Worm (Caenorhabditis elegans) whole organism, L3 larva: ENCODE results near the gene sbds-1.

Experiments
- R02D3.7 ChIP-seq: fragments of 150-350 bp; optimal IDR thresholded peaks from 2 replicates; lab custom pipeline; 2014; ENCODE audit warnings: missing biosample characterization, missing genetic modification characterization
- aly-2 ChIP-seq: fragments of 150-350 bp; optimal IDR thresholded peaks from 2 replicates; lab custom pipeline; 2014; ENCODE audit warnings: missing biosample characterization, missing genetic modification characterization
- ama-1 ChIP-seq: fragments of 150-350 bp; optimal IDR thresholded peaks from 2 replicates; lab custom pipeline; 2018
- ceh-16 ChIP-seq: sonication (generic microtip); optimal IDR thresholded peaks from 2 replicates; lab custom pipeline; 2017; ENCODE audit warnings: missing biosample characterization, missing genetic modification characterization
- ceh-28 ChIP-seq: fragments of 150-350 bp; optimal IDR thresholded peaks from 2 replicates; lab custom pipeline; 2014; ENCODE audit warnings: missing biosample characterization, missing genetic modification reagents, missing genetic modification characterization
- ceh-82 ChIP-seq: fragments of 150-350 bp; optimal IDR thresholded peaks from 2 replicates; lab custom pipeline; 2014; ENCODE audit warnings: missing biosample characterization, missing genetic modification characterization
- ceh-9 ChIP-seq: sonication (generic microtip); optimal IDR thresholded peaks from 2 replicates; lab custom pipeline; 2018; ENCODE audit warnings: missing biosample characterization, missing genetic modification characterization
- daf-12 ChIP-seq: fragments of 150-350 bp; optimal IDR thresholded peaks from 2 replicates; lab custom pipeline; 2014; ENCODE audit warnings: missing biosample characterization, missing genetic modification reagents, missing genetic modification characterization
- egl-27 ChIP-seq: sonication (generic microtip); optimal IDR thresholded peaks from 4 replicates; lab custom pipeline; 2017; ENCODE audit warnings: missing biosample characterization, missing genetic modification reagents, missing genetic modification characterization
- egl-5 ChIP-seq: fragments of 150-350 bp; optimal IDR thresholded peaks from 2 replicates; lab custom pipeline; 2017; ENCODE audit warnings: missing biosample characterization, missing genetic modification reagents, missing genetic modification characterization, inconsistent platforms
- elt-2 ChIP-seq: sonication (generic microtip); optimal IDR thresholded peaks from 2 replicates; lab custom pipeline; 2016; ENCODE audit warnings: missing genetic modification reagents, mild to moderate bottlenecking, missing genetic modification characterization, missing compliant biosample characterization
- elt-3 ChIP-seq, 3 experiments: fragments of 150-350 bp in 1 of 3; sonication (generic microtip) in 2 of 3; optimal IDR thresholded peaks; 2 replicates in 2 of 3; 4 replicates in 1 of 3; lab custom pipeline; 2014 to 2017; ENCODE audit warnings: missing biosample characterization in 3 of 3, missing genetic modification characterization in 3 of 3
- eor-1 ChIP-seq, 2 experiments: fragments of 150-350 bp; optimal IDR thresholded peaks; 2 replicates each; lab custom pipeline; 2014 to 2018; ENCODE audit warnings: missing biosample characterization in 2 of 2, missing genetic modification characterization in 2 of 2
- fkh-10 ChIP-seq: sonication (generic microtip); optimal IDR thresholded peaks from 2 replicates; lab custom pipeline; 2017; ENCODE audit warnings: missing biosample characterization, missing genetic modification reagents, missing genetic modification characterization
- fkh-2 ChIP-seq: fragments of 150-350 bp; optimal IDR thresholded peaks from 2 replicates; lab custom pipeline; 2014; ENCODE audit warnings: missing biosample characterization, missing genetic modification reagents, missing genetic modification characterization
- fos-1 ChIP-seq: fragments of 150-350 bp; optimal IDR thresholded peaks from 2 replicates; lab custom pipeline; 2014; ENCODE audit warnings: missing biosample characterization, missing genetic modification characterization
- hmg-11 ChIP-seq: sonication (generic microtip); optimal IDR thresholded peaks from 2 replicates; lab custom pipeline; 2016; ENCODE audit warnings: missing genetic modification characterization, missing compliant biosample characterization
- jun-1 ChIP-seq: fragments of 150-350 bp; optimal IDR thresholded peaks from 2 replicates; lab custom pipeline; 2014; ENCODE audit warnings: missing biosample characterization, missing genetic modification reagents, missing genetic modification characterization
- lin-15B ChIP-seq: fragments of 150-350 bp; optimal IDR thresholded peaks from 2 replicates; lab custom pipeline; 2014; ENCODE audit warnings: missing biosample characterization, missing genetic modification characterization
- lin-39 ChIP-seq: fragments of 150-350 bp; optimal IDR thresholded peaks from 2 replicates; lab custom pipeline; 2018; ENCODE audit warnings: missing biosample characterization, missing genetic modification reagents, missing genetic modification characterization
- mdl-1 ChIP-seq: fragments of 150-350 bp; optimal IDR thresholded peaks from 2 replicates; lab custom pipeline; 2014; ENCODE audit warnings: missing biosample characterization, missing genetic modification characterization
- mml-1 ChIP-seq: fragments of 150-350 bp; sonication (generic microtip); optimal IDR thresholded peaks from 3 replicates; lab custom pipeline; 2014; ENCODE audit warnings: missing biosample characterization, missing genetic modification characterization
- nfya-1 ChIP-seq: sonication (generic microtip); optimal IDR thresholded peaks from 2 replicates; lab custom pipeline; 2017; ENCODE audit warnings: missing genetic modification characterization, mild to moderate bottlenecking, missing compliant biosample characterization, antibody characterized with exemption, moderate library complexity; ENCODE audit not compliant: insufficient read depth
- nhr-11 ChIP-seq: fragments of 150-350 bp; optimal IDR thresholded peaks from 2 replicates; lab custom pipeline; 2014; ENCODE audit warnings: missing biosample characterization, missing genetic modification characterization
- nhr-12 ChIP-seq: fragments of 150-350 bp; optimal IDR thresholded peaks from 2 replicates; lab custom pipeline; 2014; ENCODE audit warnings: missing biosample characterization, missing genetic modification characterization
- nhr-23 ChIP-seq: fragments of 150-350 bp; optimal IDR thresholded peaks from 2 replicates; lab custom pipeline; 2014; ENCODE audit warnings: missing biosample characterization, missing genetic modification reagents, missing genetic modification characterization
- nhr-237 ChIP-seq: fragments of 150-350 bp; optimal IDR thresholded peaks from 2 replicates; lab custom pipeline; 2014; ENCODE audit warnings: missing biosample characterization, missing genetic modification characterization
- nhr-25 ChIP-seq: sonication (generic microtip); optimal IDR thresholded peaks from 2 replicates; lab custom pipeline; 2017; ENCODE audit warnings: missing biosample characterization, missing genetic modification characterization
- nhr-28 ChIP-seq: fragments of 150-350 bp; optimal IDR thresholded peaks from 2 replicates; lab custom pipeline; 2014; ENCODE audit warnings: missing biosample characterization, missing genetic modification characterization
- nhr-43 ChIP-seq: sonication (generic microtip); optimal IDR thresholded peaks from 2 replicates; lab custom pipeline; 2016; ENCODE audit warnings: mild to moderate bottlenecking, missing genetic modification characterization, missing compliant biosample characterization; ENCODE audit not compliant: poor library complexity, severe bottlenecking
- nhr-67 ChIP-seq: fragments of 150-350 bp; optimal IDR thresholded peaks from 2 replicates; lab custom pipeline; 2014; ENCODE audit warnings: missing biosample characterization, missing genetic modification characterization
- nhr-76 ChIP-seq: fragments of 150-350 bp; sonication (generic microtip); optimal IDR thresholded peaks from 5 replicates; lab custom pipeline; 2014; ENCODE audit warnings: missing biosample characterization, missing genetic modification characterization
- nhr-77 ChIP-seq: fragments of 150-350 bp; optimal IDR thresholded peaks from 2 replicates; lab custom pipeline; 2014; ENCODE audit warnings: missing biosample characterization, missing genetic modification characterization
- sea-2 ChIP-seq: fragments of 150-350 bp; sonication (generic microtip); optimal IDR thresholded peaks from 4 replicates; lab custom pipeline; 2014; ENCODE audit warnings: missing biosample characterization, missing genetic modification reagents, missing genetic modification characterization
- skn-1 ChIP-seq: fragments of 150-350 bp; optimal IDR thresholded peaks from 2 replicates; lab custom pipeline; 2014; ENCODE audit warnings: missing biosample characterization, missing genetic modification characterization
- snpc-4 ChIP-seq: fragments of 150-350 bp; optimal IDR thresholded peaks from 2 replicates; lab custom pipeline; 2014; ENCODE audit warnings: missing biosample characterization, missing genetic modification characterization
- tbx-2 ChIP-seq: sonication (generic microtip); optimal IDR thresholded peaks from 2 replicates; lab custom pipeline; 2016; ENCODE audit warnings: mild to moderate bottlenecking, missing genetic modification characterization, missing compliant biosample characterization
- unc-39 ChIP-seq: sonication (generic microtip); optimal IDR thresholded peaks from 4 replicates; lab custom pipeline; 2017; ENCODE audit warnings: missing biosample characterization, missing genetic modification characterization
- unc-62 ChIP-seq: fragments of 150-350 bp; sonication (generic microtip); optimal IDR thresholded peaks from 4 replicates; lab custom pipeline; 2014; ENCODE audit warnings: missing biosample characterization, missing genetic modification reagents, missing genetic modification characterization
- ztf-11 ChIP-seq: fragments of 150-350 bp; optimal IDR thresholded peaks from 2 replicates; lab custom pipeline; 2014; ENCODE audit warnings: missing biosample characterization, missing genetic modification characterization
- ztf-4 ChIP-seq: fragments of 150-350 bp; optimal IDR thresholded peaks from 2 replicates; lab custom pipeline; 2014; ENCODE audit warnings: missing biosample characterization, missing genetic modification characterization

Gene sbds-1

ce11 chrIII:638319-638718 lies at the start of gene sbds-1:
Gene sbds-1, minus strand, starts transcription at chrIII:638419.
- no peak for TF ChIP-seq nfya-1 (tag; lab: Kevin White, UChicago)
- TF ChIP-seq eor-1 (tag; optimal IDR thresholded peaks at IDR 0.05; lab: Kevin White, UChicago), result no peak
- no peak for TF ChIP-seq egl-27
- no peak for TF ChIP-seq nhr-43 (tag; lab: Kevin White, UChicago)
- TF ChIP-seq nhr-23 (tag; lab: Kevin White, UChicago), result no peak
- no peak for TF ChIP-seq tbx-2 (tag; lab: Kevin White, UChicago)
- no peak for TF ChIP-seq nhr-67 (tag; lab: Kevin White, UChicago)
- TF ChIP-seq nhr-237, result no peak
- TF ChIP-seq ceh-28 (tag; lab: Kevin White, UChicago), result no peak
- no peak for TF ChIP-seq fos-1 (tag; lab: Kevin White, UChicago)
- no peak for TF ChIP-seq nhr-28 (tag; lab: Kevin White, UChicago)
- no peak for TF ChIP-seq mdl-1 (tag; lab: Kevin White, UChicago)
- no peak for TF ChIP-seq nhr-12 (tag; lab: Kevin White, UChicago)

ce11 chrIII:683318-683717 lies 45.1 kb upstream of the sbds-1 start, which contains the start of gene W02B3.4:
Gene W02B3.4, minus strand, starts transcription at chrIII:683418.
- TF ChIP-seq fkh-2 (tag; lab: Kevin White, UChicago) (no peak), nhr-67 (tag; lab: Kevin White, UChicago) (no peak), skn-1 (no peak), ceh-16 (no peak), lin-39 (no peak), nfya-1 (tag; lab: Kevin White, UChicago) (no peak), nhr-12 (tag; lab: Kevin White, UChicago) (no peak), snpc-4 (no peak), unc-62 (no peak), unc-39 (tag; lab: Kevin White, UChicago) (no peak), hmg-11 (tag; lab: Kevin White, UChicago) (no peak), elt-3 (tag; optimal IDR thresholded peaks at IDR 0.05; lab: Kevin White, UChicago) (no peak), egl-27 (no peak), fos-1 (tag; lab: Kevin White, UChicago) (no peak), eor-1 (tag; optimal IDR thresholded peaks at IDR 0.05; lab: Kevin White, UChicago) (no peak), ztf-4 (tag; lab: Kevin White, UChicago) (no peak), ceh-82 (tag; lab: Kevin White, UChicago) (no peak), ztf-11 (tag; lab: Kevin White, UChicago) (no peak), mdl-1 (tag; lab: Kevin White, UChicago) (no peak), daf-12 (tag; lab: Kevin White, UChicago) (no peak)

ce11 chrIII:675822-676221 lies 37.6 kb upstream of the sbds-1 start, which contains the start of gene grk-2:
Gene grk-2, plus strand, starts transcription at chrIII:676122.
- TF ChIP-seq nhr-67 (tag; lab: Kevin White, UChicago), result no peak
- TF ChIP-seq, all 47 proteins: peak for 0

ce11 chrIII:675413-675812 lies 37.2 kb upstream of the sbds-1 start:
- TF ChIP-seq ceh-9 (tag; lab: Kevin White, UChicago) (no peak), ceh-28 (tag; lab: Kevin White, UChicago) (no peak), mml-1 (tag; lab: Kevin White, UChicago) (no peak), egl-5 (no peak), hmg-11 (tag; lab: Kevin White, UChicago) (peak; percentile 39), fkh-10 (GFP tag; lab: Kevin White, UChicago) (peak; percentile 82), nfya-1 (tag; lab: Kevin White, UChicago) (peak; percentile 40)
- TF ChIP-seq, all 47 proteins: peak for 3

ce11 chrIII:670994-671393 lies 32.8 kb upstream of the sbds-1 start:
- TF ChIP-seq lin-39 (peak; percentile 91), fkh-10 (GFP tag; lab: Kevin White, UChicago) (peak; percentile 89), nhr-25 (tag; lab: Kevin White, UChicago) (no peak), nhr-237 (no peak), ama-1 (no peak), nhr-11 (tag; lab: Kevin White, UChicago) (no peak), daf-12 (tag; lab: Kevin White, UChicago) (no peak), snpc-4 (no peak), egl-5 (no peak), hmg-11 (tag; lab: Kevin White, UChicago) (peak; percentile 75), fkh-2 (tag; lab: Kevin White, UChicago) (no peak), elt-3 (tag; optimal IDR thresholded peaks at IDR 0.05; lab: Kevin White, UChicago) (no peak), egl-27 (no peak), ceh-28 (tag; lab: Kevin White, UChicago) (peak; percentile 24), lin-15B (tag; lab: Kevin White, UChicago) (peak; percentile 19), sea-2 (GFP tag; lab: Kevin White, UChicago) (no peak), nhr-76 (tag; lab: Kevin White, UChicago) (no peak), elt-2 (tag; lab: Kevin White, UChicago) (no peak), aly-2 (tag; lab: Kevin White, UChicago) (no peak), ceh-82 (tag; lab: Kevin White, UChicago) (no peak), unc-62 (no peak), ztf-4 (tag; lab: Kevin White, UChicago) (no peak), jun-1 (tag; lab: Kevin White, UChicago) (no peak), fos-1 (tag; lab: Kevin White, UChicago) (no peak), ztf-11 (tag; lab: Kevin White, UChicago) (no peak), R02D3.7 (tag; lab: Kevin White, UChicago) (no peak), ceh-9 (tag; lab: Kevin White, UChicago) (no peak), ceh-16 (no peak), eor-1 (tag; optimal IDR thresholded peaks at IDR 0.05; lab: Kevin White, UChicago) (no peak), tbx-2 (tag; lab: Kevin White, UChicago) (peak; percentile 36), nhr-77 (tag; lab: Kevin White, UChicago) (no peak)
